Worm (Caenorhabditis elegans) whole organism, L4 larva: ENCODE data around the gene C08B6.5.

ENCODE experiments used
- R02D3.7 ChIP-seq: fragments of 150-350 bp; sonication (generic microtip); optimal IDR thresholded peaks from 3 replicates; lab custom pipeline; 2014; ENCODE audit warnings: missing biosample characterization, missing genetic modification characterization
- aha-1 ChIP-seq: fragments of 150-350 bp; peaks from one replicate; lab custom pipeline; 2014; ENCODE audit warnings: missing biosample characterization, missing genetic modification characterization
- ama-1 ChIP-seq: fragments of 150-350 bp; optimal IDR thresholded peaks from 2 replicates; lab custom pipeline; 2014; ENCODE audit warnings: inconsistent platforms, mixed read lengths
- nhr-41 ChIP-seq: fragments of 200-800 bp; sonication (Bioruptor generic); IDR thresholded peaks from 2 replicates; pipeline ENCODE4 v1.3.6; 2022; ENCODE audit warnings: missing genetic modification reagents, missing genetic modification characterization, missing compliant biosample characterization
- pqm-1 ChIP-seq: sonication (generic microtip); optimal IDR thresholded peaks from 2 replicates; lab custom pipeline; 2017; ENCODE audit warnings: missing biosample characterization, missing genetic modification characterization
- unc-130 ChIP-seq: sonication (generic microtip); optimal IDR thresholded peaks from 2 replicates; lab custom pipeline; 2016; ENCODE audit warnings: missing genetic modification reagents, missing genetic modification characterization, missing compliant biosample characterization

DNA sequence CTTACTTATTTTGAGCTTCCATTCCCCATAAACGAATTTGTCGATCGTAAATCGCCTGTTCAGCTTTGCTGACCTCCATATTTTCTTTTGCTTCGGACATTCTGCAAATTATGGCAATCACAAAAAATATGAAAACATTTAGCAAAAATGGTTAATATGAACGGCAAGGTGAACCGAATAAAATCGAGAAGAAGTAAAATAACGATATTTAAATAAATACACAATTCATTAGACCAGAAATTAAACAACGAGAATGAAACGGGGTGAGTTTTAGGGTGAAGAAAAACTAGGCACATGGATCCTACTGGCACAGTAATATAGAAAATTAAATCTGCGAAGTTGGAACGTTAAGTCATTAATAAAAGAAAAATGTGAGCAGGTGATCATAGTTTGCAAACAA lies 12.6 kb downstream of the C08B6.5 start, which contains the start of gene aos-1:
- TF ChIP-seq nhr-41 (GFP tag; lab: Robert Waterston, UW) (no peak), aha-1 (no peak), pqm-1 (no peak), ama-1 (lab: Kevin White, UChicago) (no peak), unc-130 (GFP tag; lab: Kevin White, UChicago) (no peak), R02D3.7 (no peak)
